Fruit fly (Drosophila melanogaster) whole organism, embryonic: Measurements from ENCODE around the gene QIL1.
A peak's percentile ranks its signal among the peaks of the same experiment; 100 is the strongest.

ENCODE experiments used
- CG12659 ChIP-seq: fragments of 200-800 bp; sonication (Bioruptor generic); optimal IDR thresholded peaks from 3 replicates; lab custom pipeline; 2017; ENCODE audit warnings: mild to moderate bottlenecking, missing biosample characterization, missing genetic modification reagents, missing genetic modification characterization
- CG14050 ChIP-seq: fragments of 200-800 bp; sonication (Bioruptor generic); IDR thresholded peaks from 3 replicates; pipeline ENCODE4 v1.3.6; 2022; ENCODE audit warnings: missing biosample characterization, missing genetic modification characterization
- CG15269 ChIP-seq: fragments of 200-800 bp; sonication (Bioruptor generic); optimal IDR thresholded peaks from 2 replicates; lab custom pipeline; 2018; ENCODE audit warnings: missing biosample characterization, mild to moderate bottlenecking, missing genetic modification characterization, moderate library complexity
- CG15696 ChIP-seq: fragments of 200-800 bp; sonication (Bioruptor generic); optimal IDR thresholded peaks from 2 replicates; lab custom pipeline; 2019; ENCODE audit warnings: missing biosample characterization, mild to moderate bottlenecking, missing genetic modification characterization, moderate library complexity
- CG1603 ChIP-seq: fragments of 200-800 bp; sonication (Bioruptor generic); optimal IDR thresholded peaks from 2 replicates; lab custom pipeline; 2019; ENCODE audit warnings: missing biosample characterization, mild to moderate bottlenecking, missing genetic modification characterization, moderate library complexity
- CG17829 ChIP-seq: fragments of 200-800 bp; optimal IDR thresholded peaks from 2 replicates; lab custom pipeline; 2019; ENCODE audit warnings: missing biosample characterization, mild to moderate bottlenecking, missing genetic modification characterization, moderate library complexity
- CG18262 ChIP-seq: fragments of 200-800 bp; optimal IDR thresholded peaks from 3 replicates; lab custom pipeline; 2019; ENCODE audit warnings: missing biosample characterization, mild to moderate bottlenecking, missing genetic modification characterization, moderate library complexity
- CG18619 ChIP-seq: fragments of 200-800 bp; sonication (Bioruptor generic); optimal IDR thresholded peaks from 3 replicates; lab custom pipeline; 2017; ENCODE audit warnings: missing biosample characterization, mild to moderate bottlenecking, missing genetic modification characterization
- CG2678 ChIP-seq: fragments of 200-800 bp; sonication (Bioruptor generic); optimal IDR thresholded peaks from 3 replicates; lab custom pipeline; 2019; ENCODE audit warnings: missing biosample characterization, mild to moderate bottlenecking, missing genetic modification characterization, moderate library complexity
- CG30431 ChIP-seq: fragments of 200-800 bp; sonication (Bioruptor generic); optimal IDR thresholded peaks from 2 replicates; lab custom pipeline; 2017; ENCODE audit warnings: missing biosample characterization, missing genetic modification characterization
- CG3163 ChIP-seq: fragments of 200-800 bp; sonication (Bioruptor generic); optimal IDR thresholded peaks from 3 replicates; lab custom pipeline; 2016; ENCODE audit warnings: missing biosample characterization, missing genetic modification characterization
- CG34376 ChIP-seq: fragments of 200-800 bp; sonication (Bioruptor generic); optimal IDR thresholded peaks from 2 replicates; lab custom pipeline; 2018; ENCODE audit warnings: missing biosample characterization, mild to moderate bottlenecking, missing genetic modification characterization
- CG4328 ChIP-seq: fragments of 200-800 bp; sonication (Bioruptor generic); optimal IDR thresholded peaks from 3 replicates; lab custom pipeline; 2017; ENCODE audit warnings: missing biosample characterization, missing genetic modification reagents, missing genetic modification characterization
- CG5953 ChIP-seq: fragments of 200-800 bp; sonication (Bioruptor generic); IDR thresholded peaks from 2 replicates; pipeline ENCODE4 v1.3.6; 2022; ENCODE audit warnings: missing biosample characterization, missing genetic modification characterization
- CG6654 ChIP-seq: fragments of 200-800 bp; sonication (Bioruptor generic); optimal IDR thresholded peaks from 2 replicates; lab custom pipeline; 2017; ENCODE audit warnings: missing biosample characterization, mild to moderate bottlenecking, missing genetic modification characterization
- CG6854 ChIP-seq: fragments of 200-800 bp; sonication (Bioruptor generic); optimal IDR thresholded peaks from 3 replicates; lab custom pipeline; 2017; ENCODE audit warnings: missing biosample characterization, mild to moderate bottlenecking, missing genetic modification characterization
- CG7372 ChIP-seq: fragments of 200-800 bp; sonication (Bioruptor generic); IDR thresholded peaks from 2 replicates; pipeline ENCODE4 v1.3.6; 2022; ENCODE audit warnings: missing biosample characterization, missing genetic modification characterization
- CG7556 ChIP-seq: fragments of 200-800 bp; sonication (Bioruptor generic); optimal IDR thresholded peaks from 2 replicates; lab custom pipeline; 2017; ENCODE audit warnings: missing biosample characterization, mild to moderate bottlenecking, missing genetic modification characterization
- CG7786 ChIP-seq: fragments of 200-800 bp; sonication (Bioruptor generic); optimal IDR thresholded peaks from 2 replicates; lab custom pipeline; 2016; ENCODE audit warnings: missing biosample characterization, missing genetic modification characterization
- CG8478 ChIP-seq: fragments of >200 bp; optimal IDR thresholded peaks from 2 replicates; lab custom pipeline; 2018
- CG9817 ChIP-seq: fragments of 200-800 bp; sonication (Bioruptor generic); optimal IDR thresholded peaks from 2 replicates; lab custom pipeline; 2018; ENCODE audit warnings: missing biosample characterization, mild to moderate bottlenecking, missing genetic modification characterization, moderate library complexity
- CTCF ChIP-seq: fragments of 200-800 bp; sonication (Bioruptor generic); optimal IDR thresholded peaks from 2 replicates; lab custom pipeline; 2017; ENCODE audit warnings: missing biosample characterization, mild to moderate bottlenecking, missing genetic modification characterization, moderate library complexity
- Chrac-16 ChIP-seq: fragments of 200-800 bp; sonication (Bioruptor generic); optimal IDR thresholded peaks from 3 replicates; lab custom pipeline; 2016; ENCODE audit warnings: missing biosample characterization, missing genetic modification characterization
- CrebB ChIP-seq: fragments of 200-800 bp; sonication (Bioruptor generic); optimal IDR thresholded peaks from 3 replicates; lab custom pipeline; 2018; ENCODE audit warnings: missing biosample characterization, mild to moderate bottlenecking, missing genetic modification characterization
- E2f2 ChIP-seq: fragments of 200-800 bp; sonication (Bioruptor generic); IDR thresholded peaks from 2 replicates; pipeline ENCODE4 v1.3.6; 2022; ENCODE audit warnings: missing biosample characterization, missing genetic modification characterization
- Fer1 ChIP-seq: fragments of 200-800 bp; sonication (Bioruptor generic); optimal IDR thresholded peaks from 2 replicates; lab custom pipeline; 2017; ENCODE audit warnings: missing biosample characterization, mild to moderate bottlenecking, missing genetic modification characterization
- Hey ChIP-seq: fragments of 200-800 bp; sonication (Bioruptor generic); optimal IDR thresholded peaks from 3 replicates; lab custom pipeline; 2018; ENCODE audit warnings: missing biosample characterization, mild to moderate bottlenecking, missing genetic modification characterization
- HmgD ChIP-seq: fragments of 200-800 bp; sonication (Bioruptor generic); optimal IDR thresholded peaks from 3 replicates; lab custom pipeline; 2016; ENCODE audit warnings: missing biosample characterization, missing genetic modification characterization
- Hr39 ChIP-seq: fragments of >200 bp; optimal IDR thresholded peaks from 2 replicates; lab custom pipeline; 2017
- Med ChIP-seq: fragments of 200-800 bp; sonication (Bioruptor generic); peaks from one replicate; lab custom pipeline; 2016; ENCODE audit warnings: missing biosample characterization, missing genetic modification characterization, mild to moderate bottlenecking, inconsistent platforms, moderate library complexity
- NC2α ChIP-seq: fragments of 200-800 bp; sonication (Bioruptor generic); optimal IDR thresholded peaks from 2 replicates; lab custom pipeline; 2016; ENCODE audit warnings: missing biosample characterization, missing genetic modification characterization
- Poxn ChIP-seq: fragments of 200-800 bp; sonication (Bioruptor generic); IDR thresholded peaks from 2 replicates; pipeline ENCODE4 v1.3.6; 2022; ENCODE audit warnings: missing biosample characterization, missing genetic modification characterization
- Scr ChIP-seq: fragments of 200-800 bp; sonication (Bioruptor generic); IDR thresholded peaks from 2 replicates; pipeline ENCODE4 v1.3.6; 2022; ENCODE audit warnings: missing biosample characterization, missing genetic modification characterization; ENCODE audit not compliant: partially characterized antibody
- Ssrp ChIP-seq: fragments of 200-800 bp; sonication (Bioruptor generic); optimal IDR thresholded peaks from 2 replicates; lab custom pipeline; 2018; ENCODE audit warnings: missing biosample characterization, mild to moderate bottlenecking, missing genetic modification characterization, moderate library complexity
- Vsx1 ChIP-seq: fragments of 200-800 bp; sonication (Bioruptor generic); optimal IDR thresholded peaks from 2 replicates; lab custom pipeline; 2017; ENCODE audit warnings: missing biosample characterization, mild to moderate bottlenecking, missing genetic modification characterization, missing genetic modification reagents
- Xrp1 ChIP-seq: fragments of 200-800 bp; sonication (Bioruptor generic); IDR thresholded peaks from 2 replicates; pipeline ENCODE4 v1.3.6; 2022; ENCODE audit warnings: missing biosample characterization, missing genetic modification characterization
- aop ChIP-seq: fragments of 200-800 bp; sonication (Bioruptor generic); IDR thresholded peaks from 2 replicates; pipeline ENCODE4 v1.3.6; 2022; ENCODE audit warnings: missing biosample characterization, missing genetic modification characterization
- ase ChIP-seq: fragments of 200-800 bp; sonication (Bioruptor generic); IDR thresholded peaks from 3 replicates; pipeline ENCODE4 v1.3.6; 2022; ENCODE audit warnings: missing biosample characterization, missing genetic modification characterization
- bowl ChIP-seq: fragments of 200-800 bp; sonication (Bioruptor generic); IDR thresholded peaks from 2 replicates; pipeline ENCODE4 v1.3.6; 2022; ENCODE audit warnings: missing biosample characterization, missing genetic modification characterization
- chif ChIP-seq, 2 experiments: fragments of 200-800 bp; sonication (Bioruptor generic); optimal IDR thresholded peaks; 3 replicates each; lab custom pipeline; 2016; ENCODE audit warnings: missing biosample characterization in 2 of 2, missing genetic modification characterization in 2 of 2
- cwo ChIP-seq: fragments of 200-800 bp; sonication (Bioruptor generic); optimal IDR thresholded peaks from 3 replicates; lab custom pipeline; 2017; ENCODE audit warnings: missing biosample characterization, missing genetic modification characterization, mild to moderate bottlenecking, moderate library complexity, missing genetic modification reagents
- danr ChIP-seq: fragments of 200-800 bp; sonication (Bioruptor generic); IDR thresholded peaks from 2 replicates; pipeline ENCODE4 v1.3.6; 2022; ENCODE audit warnings: missing biosample characterization, missing genetic modification characterization
- dmrt99B ChIP-seq: fragments of 200-800 bp; sonication (Bioruptor generic); optimal IDR thresholded peaks from 2 replicates; lab custom pipeline; 2018; ENCODE audit warnings: missing biosample characterization, mild to moderate bottlenecking, missing genetic modification characterization, moderate library complexity
- eyg ChIP-seq: fragments of 200-800 bp; sonication (Bioruptor generic); optimal IDR thresholded peaks from 3 replicates; lab custom pipeline; 2016; ENCODE audit warnings: missing biosample characterization, missing genetic modification characterization
- gfzf ChIP-seq: fragments of 200-800 bp; sonication (Bioruptor generic); optimal IDR thresholded peaks from 2 replicates; lab custom pipeline; 2016; ENCODE audit warnings: missing biosample characterization, mild to moderate bottlenecking, missing genetic modification characterization, moderate library complexity
- hkb ChIP-seq, 2 experiments: fragments of 200-800 bp in 1 of 2; fragments of >200 bp in 1 of 2; sonication (Bioruptor generic) in 1 of 2; IDR thresholded peaks in 1 of 2; optimal IDR thresholded peaks in 1 of 2; 2 replicates each; pipeline versions ENCODE4 v1.3.6 to Lab custom; 2017 to 2022; ENCODE audit warnings: missing biosample characterization in 1 of 2, missing genetic modification characterization in 1 of 2
- pho ChIP-seq: fragments of 200-800 bp; sonication (Bioruptor generic); optimal IDR thresholded peaks from 2 replicates; lab custom pipeline; 2016; ENCODE audit warnings: missing biosample characterization, missing genetic modification characterization
- pros ChIP-seq: fragments of 200-800 bp; sonication (Bioruptor generic); optimal IDR thresholded peaks from 3 replicates; lab custom pipeline; 2019; ENCODE audit warnings: missing biosample characterization, mild to moderate bottlenecking, missing genetic modification characterization, moderate library complexity
- salm ChIP-seq: fragments of 200-800 bp; sonication (Bioruptor generic); optimal IDR thresholded peaks from 2 replicates; lab custom pipeline; 2018; ENCODE audit warnings: missing biosample characterization, mild to moderate bottlenecking, missing genetic modification characterization
- sug ChIP-seq: fragments of 200-800 bp; optimal IDR thresholded peaks from 2 replicates; lab custom pipeline; 2019; ENCODE audit warnings: missing biosample characterization, mild to moderate bottlenecking, missing genetic modification characterization, moderate library complexity
- tna ChIP-seq: fragments of 200-800 bp; sonication (Bioruptor generic); IDR thresholded peaks from 2 replicates; pipeline ENCODE4 v1.3.6; 2022; ENCODE audit warnings: missing biosample characterization, missing genetic modification characterization; ENCODE audit not compliant: partially characterized antibody

QIL1 gene

DNA sequence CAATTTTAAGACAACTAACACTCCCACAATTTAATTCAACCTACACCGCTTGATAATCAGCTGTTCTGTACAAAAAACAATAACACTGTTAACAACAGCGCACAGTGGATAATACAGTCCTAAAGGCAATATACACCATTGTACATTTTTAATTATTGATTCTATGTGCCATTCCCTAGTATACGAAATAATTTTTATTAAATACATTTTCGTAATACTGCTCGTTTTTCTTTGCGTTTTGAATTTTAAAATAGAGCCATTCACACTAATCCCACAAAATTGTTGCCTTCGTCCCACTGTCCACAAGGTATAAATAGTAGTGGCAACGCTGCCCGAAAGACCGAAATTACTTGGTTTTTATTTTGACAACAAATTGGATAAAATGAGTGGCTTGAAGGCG lies 32.2 kb upstream of the QIL1 start, which contains the start of the genes Coq4 and CG32176 (continued):
- TF ChIP-seq CG9817 (tag; lab: Kevin White, UChicago) = peak; percentile 99
- TF ChIP-seq eyg (GFP tag; lab: Kevin White, UChicago) = peak; percentile 97
- TF ChIP-seq CG18619 = peak; percentile 96
- peak; percentile 98 for TF ChIP-seq Ssrp (tag; lab: Kevin White, UChicago)
- peak; percentile 61 for TF ChIP-seq CTCF (GFP tag; lab: Kevin White, UChicago)
- TF ChIP-seq Scr = peak; percentile 48
- peak; percentile 98 for TF ChIP-seq CG17829 (tag; lab: Kevin White, UChicago)
- peak; percentile 46 for TF ChIP-seq hkb (optimal IDR thresholded peaks at IDR 0.05; lab: Kevin White, UChicago)
- TF ChIP-seq hkb (GFP tag; IDR thresholded peaks at IDR 0.05; lab: Robert Waterston, UW) = peak; percentile 97
- TF ChIP-seq gfzf = no peak
- TF ChIP-seq Fer1 (GFP tag; lab: Kevin White, UChicago) = peak; percentile 97
- TF ChIP-seq CG7556 (GFP tag; lab: Kevin White, UChicago) = peak; percentile 95
- peak; percentile 96 for TF ChIP-seq sug (tag; lab: Kevin White, UChicago)
- peak; percentile 96 for TF ChIP-seq aop (GFP tag; lab: Robert Waterston, UW)
- TF ChIP-seq Hr39 = no peak
- peak; percentile 89 for TF ChIP-seq Vsx1 (GFP tag; lab: Kevin White, UChicago)
- peak; percentile 97 for TF ChIP-seq CrebB (tag; lab: Kevin White, UChicago)
- TF ChIP-seq CG30431 (GFP tag; lab: Kevin White, UChicago) = peak; percentile 97
- peak; percentile 96 for TF ChIP-seq CG5953 (GFP tag; lab: Robert Waterston, UW)
- peak; percentile 98 for TF ChIP-seq CG7786 (GFP tag; lab: Kevin White, UChicago)
- peak; percentile 95 for TF ChIP-seq salm (tag; lab: Kevin White, UChicago)
- peak; percentile 99 for TF ChIP-seq Chrac-16 (GFP tag; lab: Kevin White, UChicago)
- TF ChIP-seq HmgD (GFP tag; lab: Kevin White, UChicago) = peak; percentile 96
- TF ChIP-seq Med (GFP tag; lab: Kevin White, UChicago) = peak; percentile 100
- peak; percentile 98 for TF ChIP-seq CG15269 (tag; lab: Kevin White, UChicago)
- TF ChIP-seq CG34376 (GFP tag; lab: Kevin White, UChicago) = peak; percentile 93
- peak; percentile 88 for TF ChIP-seq CG3163 (GFP tag; lab: Kevin White, UChicago)
- TF ChIP-seq Xrp1 (GFP tag; lab: Robert Waterston, UW) = peak; percentile 99
- peak; percentile 98 for TF ChIP-seq CG12659 (GFP tag; lab: Kevin White, UChicago)
- TF ChIP-seq bowl (GFP tag; lab: Robert Waterston, UW) = peak; percentile 90
- TF ChIP-seq Poxn (GFP tag; lab: Robert Waterston, UW) = peak; percentile 91
- peak; percentile 87 for TF ChIP-seq CG6654 (GFP tag; lab: Kevin White, UChicago)
- TF ChIP-seq E2f2 (GFP tag; lab: Robert Waterston, UW) = peak; percentile 81
- TF ChIP-seq NC2α (GFP tag; lab: Kevin White, UChicago) = peak; percentile 96
- 0 out of 2 replicates have a peak, but pooled peaks have one; percentile 45 for TF ChIP-seq tna
- TF ChIP-seq CG18262 (tag; lab: Kevin White, UChicago) = peak; percentile 97
- peak; percentile 98 for TF ChIP-seq CG1603 (tag; lab: Kevin White, UChicago)
- TF ChIP-seq CG2678 (tag; lab: Kevin White, UChicago) = peak; percentile 97
- peak; percentile 97 for TF ChIP-seq dmrt99B (tag; lab: Kevin White, UChicago)
- TF ChIP-seq cwo (GFP tag; lab: Kevin White, UChicago) = peak; percentile 92
- TF ChIP-seq Hey (tag; lab: Kevin White, UChicago) = peak; percentile 81
- peak; percentile 99 for TF ChIP-seq pho (GFP tag; lab: Kevin White, UChicago)
- TF ChIP-seq CG15696 (tag; lab: Kevin White, UChicago) = peak; percentile 98
- peak; percentile 96 for TF ChIP-seq CG7372 (GFP tag; lab: Robert Waterston, UW)
- peak; percentile 98 to 99 for TF ChIP-seq chif (GFP tag; optimal IDR thresholded peaks at IDR 0.05; lab: Kevin White, UChicago)
- TF ChIP-seq pros (GFP tag; lab: Kevin White, UChicago) = peak; percentile 49
- TF ChIP-seq CG6854 (GFP tag; lab: Kevin White, UChicago) = peak; percentile 88
- TF ChIP-seq CG8478 (lab: Kevin White, UChicago) = no peak
- TF ChIP-seq danr = peak; percentile 92
- TF ChIP-seq CG4328 (GFP tag; lab: Kevin White, UChicago) = peak; percentile 95
- peak; percentile 97 for TF ChIP-seq CG14050 (GFP tag; lab: Robert Waterston, UW)
- peak; percentile 97 for TF ChIP-seq ase (GFP tag; lab: Robert Waterston, UW)
